Worm (Caenorhabditis elegans): ENCODE data around the gene hcf-1.

- TF ChIP-seq pqm-1 (tag; optimal IDR thresholded peaks at IDR 0.05) (no peak), ZK546.5 (tag; optimal IDR thresholded peaks at IDR 0.05) (no peak), nhr-11 (tag; optimal IDR thresholded peaks at IDR 0.05) (no peak), egl-27 (tag; optimal IDR thresholded peaks at IDR 0.05) (no peak), elt-1 (tag; optimal IDR thresholded peaks at IDR 0.05) (no peak), lin-39 (tag; optimal IDR thresholded peaks at IDR 0.05) (no peak), ztf-11 (tag; optimal IDR thresholded peaks at IDR 0.05) (no peak), ama-1 (optimal IDR thresholded peaks at IDR 0.05) (no peak), nhr-76 (tag; optimal IDR thresholded peaks at IDR 0.05) (no peak), zag-1 (tag; optimal IDR thresholded peaks at IDR 0.05) (no peak)
Observed at ce11 chrIV:7800338-7800737, 26.3 kb upstream of the hcf-1 start.
